Comparison of ENCODE assay signal across 2 fruit fly cellular contexts in the genomic region with DNA sequence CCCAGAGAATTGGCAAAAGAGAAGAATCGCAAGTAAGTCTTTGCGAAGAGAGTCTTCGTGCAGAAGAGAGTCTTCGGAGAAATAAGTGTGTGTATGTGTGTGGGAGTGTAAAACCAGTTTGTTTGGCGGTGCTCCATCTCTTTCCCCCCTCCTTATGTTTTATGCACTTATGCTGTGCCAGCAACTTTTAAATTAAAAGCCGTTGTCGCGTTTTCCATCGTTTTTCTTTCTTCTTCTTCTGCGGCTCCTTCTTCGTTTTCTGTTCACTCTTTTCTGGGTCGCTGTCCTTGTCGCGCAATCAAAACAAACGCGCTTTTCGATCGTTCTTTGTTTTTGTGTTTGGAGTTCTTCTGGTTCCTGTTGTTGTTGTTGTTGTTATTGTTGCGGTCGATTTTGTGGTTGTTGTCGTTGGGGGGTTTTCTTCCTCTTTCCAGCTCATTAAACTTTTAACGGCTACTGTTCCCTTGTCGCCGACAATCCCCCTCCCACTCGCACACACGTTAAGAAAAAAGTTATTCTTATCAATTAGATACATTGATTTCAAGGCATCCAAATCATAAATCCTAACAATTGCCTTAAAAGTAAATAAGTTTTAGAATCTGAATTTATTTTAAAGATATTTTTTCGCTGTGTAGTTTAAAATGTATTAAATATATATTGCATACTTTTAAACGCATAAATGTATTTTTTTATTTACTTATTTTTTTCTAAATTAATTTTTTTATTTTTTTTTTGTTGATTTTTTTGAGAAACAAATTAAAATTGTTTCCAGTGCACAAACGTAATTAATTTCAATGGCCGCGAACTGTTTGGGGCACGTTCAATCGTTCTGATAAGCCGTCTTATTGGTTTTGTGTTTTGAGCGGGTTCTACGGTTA.
TF ChIP-seq lines count a peak whose summit lies in the region.

No protein-coding gene starts in this region.

TF ChIP-seq in whole organism, embryonic, 481 proteins besides CTCF, POLR2A, EP300 and RAD21 (continued from another document and continues in another):
- no peak for TF ChIP-seq Ets97D (GFP tag; optimal IDR thresholded peaks at IDR 0.05; lab: Kevin White, UChicago)
- TF ChIP-seq E2f2 (GFP tag; IDR thresholded peaks at IDR 0.05; lab: Robert Waterston, UW) = peak; percentile 50; the same call in 1 of the 2 replicates
- TF ChIP-seq CG9215 (GFP tag; IDR thresholded peaks at IDR 0.05; lab: Robert Waterston, UW) = no peak
- no peak for TF ChIP-seq Oaz (GFP tag; IDR thresholded peaks at IDR 0.05; lab: Robert Waterston, UW)
- peak; percentile 51; the same call in 1 of the 2 replicates for TF ChIP-seq sim (GFP tag; IDR thresholded peaks at IDR 0.05; lab: Robert Waterston, UW)
- no peak for TF ChIP-seq CG7987 (GFP tag; optimal IDR thresholded peaks at IDR 0.05; lab: Kevin White, UChicago)
- no peak for TF ChIP-seq mirr (GFP tag; optimal IDR thresholded peaks at IDR 0.05; lab: Kevin White, UChicago)
- no peak; the same call in 2 of the 3 replicates for TF ChIP-seq CG11560 (tag; IDR thresholded peaks at IDR 0.05; lab: Robert Waterston, UW)
- peak; percentile 39 for TF ChIP-seq Fer2 (tag; optimal IDR thresholded peaks at IDR 0.05; lab: Kevin White, UChicago)
- no peak for TF ChIP-seq CG10321 (GFP tag; IDR thresholded peaks at IDR 0.05; lab: Robert Waterston, UW)
- no peak for TF ChIP-seq Lpt (GFP tag; optimal IDR thresholded peaks at IDR 0.05; lab: Kevin White, UChicago)
- TF ChIP-seq CG17612 (GFP tag; IDR thresholded peaks at IDR 0.05; lab: Robert Waterston, UW) = no peak
- TF ChIP-seq shn (GFP tag; optimal IDR thresholded peaks at IDR 0.05; lab: Kevin White, UChicago) = peak; percentile 33
- peak; percentile 95 for TF ChIP-seq CG2678 (tag; optimal IDR thresholded peaks at IDR 0.05; lab: Kevin White, UChicago)
- peak; percentile 85 for TF ChIP-seq CG17385 (GFP tag; optimal IDR thresholded peaks at IDR 0.05; lab: Kevin White, UChicago)
- TF ChIP-seq Six4 (GFP tag; optimal IDR thresholded peaks at IDR 0.05; lab: Kevin White, UChicago) = peak; percentile 66
- TF ChIP-seq Hr78 (GFP tag; optimal IDR thresholded peaks at IDR 0.05; lab: Kevin White, UChicago) = peak in 1 of 2 experiments; percentile 77
- TF ChIP-seq Hsf (GFP tag; optimal IDR thresholded peaks at IDR 0.05; lab: Kevin White, UChicago) = peak; percentile 49
- peak; percentile 21 for TF ChIP-seq HmgZ (tag; optimal IDR thresholded peaks at IDR 0.05; lab: Kevin White, UChicago)
- peak; percentile 95 for TF ChIP-seq Spps (tag; optimal IDR thresholded peaks at IDR 0.05; lab: Kevin White, UChicago)
- no peak for TF ChIP-seq Hey (tag; optimal IDR thresholded peaks at IDR 0.05; lab: Kevin White, UChicago)
- no peak for TF ChIP-seq Hr39 (optimal IDR thresholded peaks at IDR 0.05; lab: Kevin White, UChicago)
- peak; percentile 64 for TF ChIP-seq ewg (GFP tag; optimal IDR thresholded peaks at IDR 0.05; lab: Kevin White, UChicago)
- peak; percentile 58 for TF ChIP-seq sug (tag; optimal IDR thresholded peaks at IDR 0.05; lab: Kevin White, UChicago)
- peak; percentile 50 for TF ChIP-seq Usf (GFP tag; optimal IDR thresholded peaks at IDR 0.05; lab: Kevin White, UChicago)
- TF ChIP-seq bigmax (GFP tag; optimal IDR thresholded peaks at IDR 0.05; lab: Kevin White, UChicago) = no peak
- peak; percentile 50 for TF ChIP-seq CG12942 (GFP tag; optimal IDR thresholded peaks at IDR 0.05; lab: Kevin White, UChicago)
- TF ChIP-seq Ravus (GFP tag; IDR thresholded peaks at IDR 0.05; lab: Robert Waterston, UW) = no peak; the same call in 1 of the 2 replicates
- TF ChIP-seq Doc2 (GFP tag; IDR thresholded peaks at IDR 0.05; lab: Robert Waterston, UW) = no peak
- no peak for TF ChIP-seq Hmr (GFP tag; optimal IDR thresholded peaks at IDR 0.05; lab: Kevin White, UChicago)
- peak; percentile 38 for TF ChIP-seq CG30431 (GFP tag; optimal IDR thresholded peaks at IDR 0.05; lab: Kevin White, UChicago)
- TF ChIP-seq ssp (GFP tag; IDR thresholded peaks at IDR 0.05; lab: Robert Waterston, UW) = peak; percentile 88; the same call in 1 of the 2 replicates
- peak; percentile 60 for TF ChIP-seq cato (GFP tag; optimal IDR thresholded peaks at IDR 0.05; lab: Kevin White, UChicago; ENCODE audit: borderline replicate concordance)
- TF ChIP-seq Gug (GFP tag; IDR thresholded peaks at IDR 0.05; lab: Robert Waterston, UW) = 0 out of 4 replicates have a peak, but pooled peaks have one; percentile 30
- peak; percentile 63 for TF ChIP-seq CG10431 (GFP tag; optimal IDR thresholded peaks at IDR 0.05; lab: Kevin White, UChicago)
- TF ChIP-seq inv (GFP tag; IDR thresholded peaks at IDR 0.05; lab: Robert Waterston, UW; ENCODE audit: partially characterized antibody) = no peak
- TF ChIP-seq Poxn (GFP tag; IDR thresholded peaks at IDR 0.05; lab: Robert Waterston, UW) = no peak
- peak; percentile 82 for TF ChIP-seq CG32767 (GFP tag; IDR thresholded peaks at IDR 0.05; lab: Robert Waterston, UW)
- no peak for TF ChIP-seq Doc3 (GFP tag; IDR thresholded peaks at IDR 0.05; lab: Robert Waterston, UW; ENCODE audit: partially characterized antibody)
- no peak for TF ChIP-seq dan (GFP tag; IDR thresholded peaks at IDR 0.05; lab: Robert Waterston, UW)
- TF ChIP-seq gcm (GFP tag; optimal IDR thresholded peaks at IDR 0.05; lab: Kevin White, UChicago) = peak; percentile 88
- TF ChIP-seq CG13424 (tag; optimal IDR thresholded peaks at IDR 0.05; lab: Kevin White, UChicago) = peak; percentile 91
- peak; percentile 6 for TF ChIP-seq stwl (tag; optimal IDR thresholded peaks at IDR 0.05; lab: Kevin White, UChicago)
- no peak for TF ChIP-seq CG31365 (tag; optimal IDR thresholded peaks at IDR 0.05; lab: Kevin White, UChicago)
- no peak for TF ChIP-seq slou (GFP tag; optimal IDR thresholded peaks at IDR 0.05; lab: Kevin White, UChicago)
- no peak for TF ChIP-seq nerfin-2 (GFP tag; IDR thresholded peaks at IDR 0.05; lab: Robert Waterston, UW; ENCODE audit: partially characterized antibody)
- no peak for TF ChIP-seq cad (GFP tag; optimal IDR thresholded peaks at IDR 0.05; lab: Kevin White, UChicago)
- TF ChIP-seq bbx (GFP tag; IDR thresholded peaks at IDR 0.05; lab: Robert Waterston, UW; ENCODE audit: partially characterized antibody) = no peak
- TF ChIP-seq Optix (GFP tag; IDR thresholded peaks at IDR 0.05; lab: Robert Waterston, UW) = no peak
- no peak for TF ChIP-seq abd-A (tag; optimal IDR thresholded peaks at IDR 0.05; lab: Kevin White, UChicago)
- TF ChIP-seq toy (GFP tag; IDR thresholded peaks at IDR 0.05; lab: Robert Waterston, UW) = no peak
- peak; percentile 36 for TF ChIP-seq lilli (GFP tag; optimal IDR thresholded peaks at IDR 0.05; lab: Kevin White, UChicago)
- no peak for TF ChIP-seq CG4617 (GFP tag; optimal IDR thresholded peaks at IDR 0.05; lab: Kevin White, UChicago; ENCODE audit: borderline replicate concordance)
- peak; percentile 30 to 91 for TF ChIP-seq Hr51 (GFP tag; optimal IDR thresholded peaks at IDR 0.05; lab: Kevin White, UChicago)
- TF ChIP-seq Adf1 (GFP tag; IDR thresholded peaks at IDR 0.05; lab: Robert Waterston, UW) = no peak
- peak; percentile 76 for TF ChIP-seq Xbp1 (GFP tag; optimal IDR thresholded peaks at IDR 0.05; lab: Kevin White, UChicago)
- TF ChIP-seq ems (GFP tag; optimal IDR thresholded peaks at IDR 0.05; lab: Kevin White, UChicago) = peak; percentile 59
- TF ChIP-seq hbn (GFP tag; IDR thresholded peaks at IDR 0.05; lab: Robert Waterston, UW; ENCODE audit: partially characterized antibody) = no peak
- peak; percentile 93 for TF ChIP-seq PHDP (tag; optimal IDR thresholded peaks at IDR 0.05; lab: Kevin White, UChicago)

TF ChIP-seq in whole organism, prepupa, 60 proteins besides CTCF, POLR2A, EP300 and RAD21 (continued from another document):
- TF ChIP-seq Blimp-1 (GFP tag; optimal IDR thresholded peaks at IDR 0.05; lab: Kevin White, UChicago) (peak; percentile 73), CG11902 (GFP tag; optimal IDR thresholded peaks at IDR 0.05; lab: Kevin White, UChicago) (peak; percentile 47), Met (GFP tag; optimal IDR thresholded peaks at IDR 0.05; lab: Kevin White, UChicago) (peak; percentile 87), esn (GFP tag; optimal IDR thresholded peaks at IDR 0.05; lab: Kevin White, UChicago) (peak; percentile 84), CG8319 (GFP tag; optimal IDR thresholded peaks at IDR 0.05; lab: Kevin White, UChicago) (peak; percentile 60), CG4318 (GFP tag; optimal IDR thresholded peaks at IDR 0.05; lab: Kevin White, UChicago) (peak; percentile 54), net (GFP tag; optimal IDR thresholded peaks at IDR 0.05; lab: Kevin White, UChicago) (peak; percentile 79), CG6792 (GFP tag; optimal IDR thresholded peaks at IDR 0.05; lab: Kevin White, UChicago) (peak; percentile 65), CG3032 (tag; optimal IDR thresholded peaks at IDR 0.05; lab: Kevin White, UChicago) (peak; percentile 88), spab (GFP tag; optimal IDR thresholded peaks at IDR 0.05; lab: Kevin White, UChicago) (peak; percentile 63), Hr39 (GFP tag; optimal IDR thresholded peaks at IDR 0.05; lab: Kevin White, UChicago) (peak; percentile 75), svp (GFP tag; lab: Kevin White, UChicago) (peak; percentile 93)
